Fruit fly (Drosophila melanogaster) whole organism, adult: Measurements from ENCODE around the gene SecCl.

Experiments used
- CG12768 ChIP-seq: fragments of 200-800 bp; sonication (Bioruptor generic); optimal IDR thresholded peaks from 2 replicates; lab custom pipeline; 2017; ENCODE audit warnings: missing biosample characterization, missing genetic modification characterization, mild to moderate bottlenecking, moderate library complexity, missing genetic modification reagents
- Clk ChIP-seq: fragments of 200-800 bp; sonication (Bioruptor generic); optimal IDR thresholded peaks from 2 replicates; lab custom pipeline; 2017; ENCODE audit warnings: missing biosample characterization, missing genetic modification characterization

dm6 chr3L:17444569-17444968 lies 25.4 kb upstream of the SecCl start:
- TF ChIP-seq CG12768 (GFP tag; lab: Kevin White, UChicago) (no peak), Clk (GFP tag; lab: Kevin White, UChicago) (no peak)
